Worm (Caenorhabditis elegans) whole organism, early embryonic: ENCODE results near the gene Y37A1B.7.
A peak's percentile ranks its signal among the peaks of the same experiment; 100 is the strongest.

ENCODE experiments used
- B0310.2 ChIP-seq: sonication (generic microtip); optimal IDR thresholded peaks from 2 replicates; lab custom pipeline; 2016; ENCODE audit warnings: mild to moderate bottlenecking, missing genetic modification characterization, missing compliant biosample characterization
- F13C5.2 ChIP-seq: sonication (generic microtip); optimal IDR thresholded peaks from 2 replicates; lab custom pipeline; 2017; ENCODE audit warnings: mild to moderate bottlenecking, missing genetic modification characterization, inconsistent platforms, missing compliant biosample characterization
- aly-1 ChIP-seq: sonication (generic microtip); optimal IDR thresholded peaks from 2 replicates; lab custom pipeline; 2016; ENCODE audit warnings: missing genetic modification characterization, missing compliant biosample characterization
- ama-1 ChIP-seq: fragments of 150-350 bp; optimal IDR thresholded peaks from 2 replicates; lab custom pipeline; 2014
- ceh-13 ChIP-seq: fragments of 200-800 bp; sonication (Bioruptor generic); optimal IDR thresholded peaks from 2 replicates; lab custom pipeline; 2018; ENCODE audit warnings: mild to moderate bottlenecking, missing genetic modification characterization, missing compliant biosample characterization
- ceh-36 ChIP-seq: sonication (generic microtip); optimal IDR thresholded peaks from 2 replicates; lab custom pipeline; 2016; ENCODE audit warnings: missing genetic modification characterization, inconsistent platforms, missing compliant biosample characterization
- ets-7 ChIP-seq: sonication (generic microtip); optimal IDR thresholded peaks from 2 replicates; lab custom pipeline; 2016; ENCODE audit warnings: missing genotype, missing genetic modification characterization, missing compliant biosample characterization
- flt-1 ChIP-seq: fragments of 200-800 bp; sonication (Bioruptor generic); IDR thresholded peaks from 2 replicates; pipeline ENCODE4 v1.3.6; 2022; ENCODE audit warnings: missing genetic modification characterization, missing compliant biosample characterization
- hmbx-1 ChIP-seq: sonication (generic microtip); optimal IDR thresholded peaks from 2 replicates; lab custom pipeline; 2016; ENCODE audit warnings: mild to moderate bottlenecking, missing genetic modification characterization, missing compliant biosample characterization
- hmg-4 ChIP-seq: fragments of 200-800 bp; sonication (Bioruptor generic); optimal IDR thresholded peaks from 2 replicates; lab custom pipeline; 2018; ENCODE audit warnings: mild to moderate bottlenecking, missing genetic modification characterization, missing compliant biosample characterization
- hnd-1 ChIP-seq: sonication (generic microtip); optimal IDR thresholded peaks from 2 replicates; lab custom pipeline; 2016; ENCODE audit warnings: missing genetic modification characterization, missing compliant biosample characterization
- pes-1 ChIP-seq: fragments of 200-800 bp; sonication (Bioruptor generic); IDR thresholded peaks from 2 replicates; pipeline ENCODE4 v1.3.6; 2022; ENCODE audit warnings: missing genetic modification reagents, missing genetic modification characterization, missing compliant biosample characterization
- scrt-1 ChIP-seq: fragments of 200-800 bp; sonication (Bioruptor generic); IDR thresholded peaks from 2 replicates; pipeline ENCODE4 v1.3.6; 2022; ENCODE audit warnings: missing genetic modification characterization, missing compliant biosample characterization
- sea-1 ChIP-seq: fragments of 200-800 bp; sonication (Bioruptor generic); conservative IDR thresholded peaks from 2 replicates; pipeline ENCODE4 v1.3.6; 2022; ENCODE audit warnings: missing genetic modification characterization, missing compliant biosample characterization
- tbx-11 ChIP-seq: fragments of 200-800 bp; sonication (Bioruptor generic); IDR thresholded peaks from 2 replicates; pipeline ENCODE4 v1.3.6; 2022; ENCODE audit warnings: missing genetic modification characterization, missing compliant biosample characterization
- tbx-37 ChIP-seq: fragments of 200-800 bp; sonication (Bioruptor generic); conservative IDR thresholded peaks from 2 replicates; pipeline ENCODE4 v1.3.6; 2022; ENCODE audit warnings: missing genetic modification reagents, missing genetic modification characterization, missing compliant biosample characterization
- tra-4 ChIP-seq: sonication (generic microtip); optimal IDR thresholded peaks from 2 replicates; lab custom pipeline; 2017; ENCODE audit warnings: missing genetic modification characterization, missing compliant biosample characterization

The Y37A1B.7 gene

DNA sequence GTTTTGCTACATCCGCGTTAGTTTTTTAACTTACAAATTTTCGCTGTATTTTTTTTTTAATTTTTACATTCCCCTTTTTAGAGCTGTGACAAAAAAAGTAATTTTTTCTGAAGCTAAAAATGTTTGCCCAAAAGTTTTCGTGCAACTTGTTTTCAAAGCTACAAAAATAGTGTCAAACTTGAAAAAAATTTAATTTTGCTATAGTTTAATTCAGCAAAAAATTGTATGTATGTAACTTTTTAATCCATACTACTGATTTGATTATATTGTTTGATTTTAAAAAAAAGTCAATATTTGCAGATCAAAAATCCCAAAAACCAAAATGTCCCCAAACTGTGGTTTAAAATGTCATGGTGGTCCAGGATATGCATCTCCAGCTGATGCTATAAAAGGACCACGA lies 7.3 kb upstream of the Y37A1B.7 start, which contains the start of gene semo-1:
TSS of gene semo-1 (plus strand) at position 301 of the 400 bp plus-strand sequence.
- TF ChIP-seq tbx-37 (GFP tag; lab: Robert Waterston, UW) (no peak), hmbx-1 (tag; lab: Kevin White, UChicago) (no peak)

ce11 chrIV:14050442-14050841 lies 6.9 kb upstream of the Y37A1B.7 start:
- TF ChIP-seq pes-1 (GFP tag; lab: Robert Waterston, UW) (no peak), aly-1 (tag; lab: Kevin White, UChicago) (no peak), F13C5.2 (tag; lab: Kevin White, UChicago) (no peak), B0310.2 (tag; lab: Kevin White, UChicago) (no peak), sea-1 (GFP tag; lab: Robert Waterston, UW) (no peak), ceh-13 (no peak)

- no peak for TF ChIP-seq hnd-1 (tag; lab: Kevin White, UChicago)
- TF ChIP-seq F13C5.2 (tag; lab: Kevin White, UChicago) = peak; percentile 65
Observed at ce11 chrIV:14046777-14047176, 3.2 kb upstream of the Y37A1B.7 start.

ce11 chrIV:14034571-14034954 lies 9.0 kb downstream of the Y37A1B.7 start:
- TF ChIP-seq ets-7 (tag; lab: Kevin White, UChicago) = no peak
- no peak for TF ChIP-seq tbx-11 (GFP tag; lab: Robert Waterston, UW)
- TF ChIP-seq ama-1 (lab: Kevin White, UChicago) = no peak
- TF ChIP-seq hmbx-1 (tag; lab: Kevin White, UChicago) = no peak
- no peak for TF ChIP-seq tra-4 (tag; lab: Kevin White, UChicago)
- TF ChIP-seq scrt-1 (GFP tag; lab: Robert Waterston, UW) = no peak
- no peak for TF ChIP-seq B0310.2 (tag; lab: Kevin White, UChicago)
- no peak for TF ChIP-seq pes-1 (GFP tag; lab: Robert Waterston, UW)
- no peak for TF ChIP-seq flt-1 (GFP tag; lab: Robert Waterston, UW)
- TF ChIP-seq hnd-1 (tag; lab: Kevin White, UChicago) = no peak
- no peak for TF ChIP-seq aly-1 (tag; lab: Kevin White, UChicago)
- TF ChIP-seq ceh-36 = no peak
- TF ChIP-seq hmg-4 (GFP tag; lab: Kevin White, UChicago) = no peak
- no peak for TF ChIP-seq sea-1 (GFP tag; lab: Robert Waterston, UW)
- TF ChIP-seq ceh-13 = no peak

- TF ChIP-seq sea-1 (GFP tag; lab: Robert Waterston, UW) (peak; percentile 97), hmbx-1 (tag; lab: Kevin White, UChicago) (peak; percentile 96), tbx-11 (GFP tag; lab: Robert Waterston, UW) (peak; percentile 91), ama-1 (lab: Kevin White, UChicago) (peak; percentile 100), tra-4 (tag; lab: Kevin White, UChicago) (peak; percentile 100), flt-1 (GFP tag; lab: Robert Waterston, UW) (peak; percentile 94), ceh-13 (peak; percentile 89), hmg-4 (GFP tag; lab: Kevin White, UChicago) (peak; percentile 100), aly-1 (tag; lab: Kevin White, UChicago) (peak; percentile 94), F13C5.2 (tag; lab: Kevin White, UChicago) (peak; percentile 99), B0310.2 (tag; lab: Kevin White, UChicago) (peak; percentile 100), hnd-1 (tag; lab: Kevin White, UChicago) (peak; percentile 91), pes-1 (GFP tag; lab: Robert Waterston, UW) (peak; percentile 94), tbx-37 (GFP tag; lab: Robert Waterston, UW) (peak; percentile 84), ceh-36 (peak; percentile 97), scrt-1 (GFP tag; lab: Robert Waterston, UW) (peak; percentile 93), ets-7 (tag; lab: Kevin White, UChicago) (peak; percentile 74)
Observed at ce11 chrIV:14033752-14034570, 9.6 kb downstream of the Y37A1B.7 start.

DNA sequence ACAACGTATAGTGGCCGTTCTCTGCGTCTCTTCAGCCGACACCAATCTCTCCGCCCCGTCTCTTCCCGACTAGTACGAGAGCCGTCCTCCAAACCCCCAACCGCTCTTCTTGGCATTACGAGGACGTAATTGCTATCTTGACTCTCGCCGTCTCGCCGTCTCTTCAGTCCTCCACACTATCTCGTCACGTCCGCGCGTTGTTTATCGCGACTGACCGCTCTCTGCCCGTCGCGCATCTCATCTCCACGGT lies 10.2 kb downstream of the Y37A1B.7 start:
- TF ChIP-seq pes-1 (GFP tag; lab: Robert Waterston, UW) (no peak), ama-1 (lab: Kevin White, UChicago) (no peak), ceh-36 (no peak), hnd-1 (tag; lab: Kevin White, UChicago) (no peak), tra-4 (tag; lab: Kevin White, UChicago) (no peak), ets-7 (tag; lab: Kevin White, UChicago) (no peak), hmbx-1 (tag; lab: Kevin White, UChicago) (no peak), B0310.2 (tag; lab: Kevin White, UChicago) (no peak)

DNA sequence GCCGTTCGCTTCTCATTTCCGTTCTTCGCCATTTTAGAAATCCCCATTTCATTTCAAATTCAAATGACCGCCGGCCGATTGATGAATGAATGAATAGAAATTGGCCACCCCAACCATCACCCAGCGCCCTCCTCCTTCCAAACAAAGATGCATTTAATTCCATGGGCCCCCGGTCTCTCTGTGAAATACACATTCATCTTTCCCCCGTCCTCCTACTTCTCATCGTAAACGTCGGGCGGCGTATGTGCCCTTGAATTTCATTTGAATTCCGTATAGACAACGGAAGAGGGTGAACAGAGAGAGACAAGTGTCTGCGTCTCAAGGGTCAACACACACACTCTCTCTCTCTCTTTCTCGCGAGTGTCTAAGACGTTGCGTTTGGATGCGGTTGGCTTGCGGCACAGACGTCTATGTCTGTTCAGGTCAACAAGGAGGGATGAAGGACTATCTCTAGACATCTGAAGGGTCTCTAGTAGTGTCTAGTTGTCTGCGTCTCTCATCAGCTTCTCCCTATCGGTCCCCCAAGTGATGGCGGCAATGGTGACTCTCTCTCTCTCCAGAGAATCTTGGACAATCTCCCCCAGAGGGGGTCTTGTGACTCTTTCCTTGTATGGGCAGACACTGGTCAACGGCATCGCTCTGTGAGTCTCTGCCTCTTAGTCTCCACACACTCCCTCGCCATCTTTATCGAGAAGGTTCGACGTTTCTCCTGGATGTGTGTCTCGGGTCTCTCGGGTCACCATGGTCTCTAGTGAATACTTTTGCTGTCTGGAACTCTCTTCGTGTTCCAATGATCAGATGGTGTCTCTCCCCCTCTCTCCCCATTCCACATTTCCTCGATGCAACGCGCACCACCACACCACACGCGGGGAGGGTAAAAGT lies 10.7 kb downstream of the Y37A1B.7 start:
- TF ChIP-seq tbx-11 (GFP tag; lab: Robert Waterston, UW) (no peak), pes-1 (GFP tag; lab: Robert Waterston, UW) (no peak; the same call in 1 of the 2 replicates), tbx-37 (GFP tag; lab: Robert Waterston, UW) (no peak), F13C5.2 (tag; lab: Kevin White, UChicago) (peak; percentile 28), ceh-13 (no peak), ets-7 (tag; lab: Kevin White, UChicago) (peak; percentile 24), ceh-36 (no peak), scrt-1 (GFP tag; lab: Robert Waterston, UW) (no peak), B0310.2 (tag; lab: Kevin White, UChicago) (no peak), hmbx-1 (tag; lab: Kevin White, UChicago) (peak; percentile 13), tra-4 (tag; lab: Kevin White, UChicago) (no peak), sea-1 (GFP tag; lab: Robert Waterston, UW) (no peak), ama-1 (lab: Kevin White, UChicago) (peak; percentile 75), aly-1 (tag; lab: Kevin White, UChicago) (no peak), flt-1 (GFP tag; lab: Robert Waterston, UW) (no peak)
